Worm (Caenorhabditis elegans) whole organism, early embryonic: ENCODE data around the gene srx-42.

Experiments used
- B0310.2 ChIP-seq: sonication (generic microtip); optimal IDR thresholded peaks from 2 replicates; lab custom pipeline; 2016; ENCODE audit warnings: mild to moderate bottlenecking, missing genetic modification characterization, missing compliant biosample characterization
- F13C5.2 ChIP-seq: sonication (generic microtip); optimal IDR thresholded peaks from 2 replicates; lab custom pipeline; 2017; ENCODE audit warnings: mild to moderate bottlenecking, missing genetic modification characterization, inconsistent platforms, missing compliant biosample characterization
- aly-1 ChIP-seq: sonication (generic microtip); optimal IDR thresholded peaks from 2 replicates; lab custom pipeline; 2016; ENCODE audit warnings: missing genetic modification characterization, missing compliant biosample characterization
- ama-1 ChIP-seq: fragments of 150-350 bp; optimal IDR thresholded peaks from 2 replicates; lab custom pipeline; 2014
- ceh-13 ChIP-seq: fragments of 200-800 bp; sonication (Bioruptor generic); optimal IDR thresholded peaks from 2 replicates; lab custom pipeline; 2018; ENCODE audit warnings: mild to moderate bottlenecking, missing genetic modification characterization, missing compliant biosample characterization
- ceh-36 ChIP-seq: sonication (generic microtip); optimal IDR thresholded peaks from 2 replicates; lab custom pipeline; 2016; ENCODE audit warnings: missing genetic modification characterization, inconsistent platforms, missing compliant biosample characterization
- ets-7 ChIP-seq: sonication (generic microtip); optimal IDR thresholded peaks from 2 replicates; lab custom pipeline; 2016; ENCODE audit warnings: missing genotype, missing genetic modification characterization, missing compliant biosample characterization
- flt-1 ChIP-seq: fragments of 200-800 bp; sonication (Bioruptor generic); IDR thresholded peaks from 2 replicates; pipeline ENCODE4 v1.3.6; 2022; ENCODE audit warnings: missing genetic modification characterization, missing compliant biosample characterization
- hmbx-1 ChIP-seq: sonication (generic microtip); optimal IDR thresholded peaks from 2 replicates; lab custom pipeline; 2016; ENCODE audit warnings: mild to moderate bottlenecking, missing genetic modification characterization, missing compliant biosample characterization
- hmg-4 ChIP-seq: fragments of 200-800 bp; sonication (Bioruptor generic); optimal IDR thresholded peaks from 2 replicates; lab custom pipeline; 2018; ENCODE audit warnings: mild to moderate bottlenecking, missing genetic modification characterization, missing compliant biosample characterization
- hnd-1 ChIP-seq: sonication (generic microtip); optimal IDR thresholded peaks from 2 replicates; lab custom pipeline; 2016; ENCODE audit warnings: missing genetic modification characterization, missing compliant biosample characterization
- pes-1 ChIP-seq: fragments of 200-800 bp; sonication (Bioruptor generic); IDR thresholded peaks from 2 replicates; pipeline ENCODE4 v1.3.6; 2022; ENCODE audit warnings: missing genetic modification reagents, missing genetic modification characterization, missing compliant biosample characterization
- scrt-1 ChIP-seq: fragments of 200-800 bp; sonication (Bioruptor generic); IDR thresholded peaks from 2 replicates; pipeline ENCODE4 v1.3.6; 2022; ENCODE audit warnings: missing genetic modification characterization, missing compliant biosample characterization
- sea-1 ChIP-seq: fragments of 200-800 bp; sonication (Bioruptor generic); conservative IDR thresholded peaks from 2 replicates; pipeline ENCODE4 v1.3.6; 2022; ENCODE audit warnings: missing genetic modification characterization, missing compliant biosample characterization
- tbx-11 ChIP-seq: fragments of 200-800 bp; sonication (Bioruptor generic); IDR thresholded peaks from 2 replicates; pipeline ENCODE4 v1.3.6; 2022; ENCODE audit warnings: missing genetic modification characterization, missing compliant biosample characterization
- tbx-37 ChIP-seq: fragments of 200-800 bp; sonication (Bioruptor generic); conservative IDR thresholded peaks from 2 replicates; pipeline ENCODE4 v1.3.6; 2022; ENCODE audit warnings: missing genetic modification reagents, missing genetic modification characterization, missing compliant biosample characterization
- tra-4 ChIP-seq: sonication (generic microtip); optimal IDR thresholded peaks from 2 replicates; lab custom pipeline; 2017; ENCODE audit warnings: missing genetic modification characterization, missing compliant biosample characterization

srx-42 gene

DNA sequence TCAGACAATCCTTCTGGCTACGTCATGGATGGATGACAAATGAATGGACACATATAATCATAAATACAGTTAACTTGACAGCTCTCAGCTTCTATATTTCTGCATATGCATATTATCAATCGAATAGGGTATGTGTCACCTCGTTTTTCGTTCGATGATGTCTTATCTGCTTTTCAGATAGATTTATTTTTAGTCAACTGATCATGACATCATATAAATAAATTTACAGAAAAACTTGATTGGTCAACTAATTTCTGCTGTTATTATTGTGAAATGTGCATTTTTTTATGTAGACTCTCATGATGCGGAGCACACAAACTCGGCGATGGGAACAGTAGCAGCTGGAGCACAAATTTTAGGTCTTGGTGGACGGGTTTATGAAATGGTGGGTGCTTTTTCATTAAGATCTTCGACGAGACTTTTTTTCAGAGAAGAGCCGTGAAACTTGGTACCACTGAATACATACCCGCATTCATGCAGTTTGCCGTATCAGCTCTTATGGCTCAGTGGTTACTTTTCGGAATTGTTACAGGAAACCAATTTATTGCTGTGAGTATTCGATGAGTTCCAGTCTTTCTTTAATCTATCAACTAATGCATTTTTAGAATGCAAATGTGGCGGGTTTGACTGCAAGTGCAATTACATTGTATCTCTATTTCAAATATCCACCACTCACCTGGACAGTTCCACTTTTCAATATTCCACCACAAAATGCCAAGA lies 34.7 kb downstream of the srx-42 start:
- TF ChIP-seq pes-1 (no peak), tra-4 (tag; lab: Kevin White, UChicago) (no peak), sea-1 (GFP tag; lab: Robert Waterston, UW) (no peak), ceh-13 (GFP tag; lab: Kevin White, UChicago) (no peak)

DNA sequence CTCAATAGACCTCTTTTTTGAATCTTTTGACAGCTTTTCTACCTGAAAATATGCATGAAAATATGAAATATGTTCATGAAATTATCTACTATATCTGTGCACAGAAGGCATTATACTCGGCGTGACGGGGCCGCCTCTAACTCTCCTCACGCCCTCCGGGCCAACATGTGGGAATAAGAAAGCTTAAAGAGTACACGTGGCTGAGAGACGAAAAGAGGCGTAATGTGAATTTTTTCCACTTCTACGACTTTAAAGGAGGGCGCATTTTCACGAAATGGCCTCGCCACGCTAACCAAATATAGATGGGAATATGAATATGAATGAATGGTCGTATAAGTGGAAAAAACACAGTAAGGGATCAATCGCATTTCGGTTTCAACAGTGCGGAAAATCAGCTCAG lies 36.9 kb downstream of the srx-42 start:
- TF ChIP-seq hnd-1 (tag; lab: Kevin White, UChicago): no peak
- TF ChIP-seq ama-1 (lab: Kevin White, UChicago): no peak
- no peak for TF ChIP-seq tbx-11
- TF ChIP-seq ceh-13 (GFP tag; lab: Kevin White, UChicago): no peak
- TF ChIP-seq sea-1 (GFP tag; lab: Robert Waterston, UW): no peak
- no peak for TF ChIP-seq flt-1 (GFP tag; lab: Robert Waterston, UW)
- no peak for TF ChIP-seq hmg-4 (GFP tag; lab: Kevin White, UChicago)
- TF ChIP-seq aly-1 (tag; lab: Kevin White, UChicago): no peak
- TF ChIP-seq ceh-36 (tag; lab: Kevin White, UChicago): no peak
- TF ChIP-seq hmbx-1 (tag; lab: Kevin White, UChicago): no peak
- no peak for TF ChIP-seq tbx-37 (GFP tag; lab: Robert Waterston, UW)
- no peak for TF ChIP-seq ets-7 (tag; lab: Kevin White, UChicago)
- TF ChIP-seq scrt-1: no peak
- no peak for TF ChIP-seq pes-1
- TF ChIP-seq F13C5.2: no peak
- TF ChIP-seq tra-4 (tag; lab: Kevin White, UChicago): no peak
- no peak for TF ChIP-seq B0310.2 (tag; lab: Kevin White, UChicago)

DNA sequence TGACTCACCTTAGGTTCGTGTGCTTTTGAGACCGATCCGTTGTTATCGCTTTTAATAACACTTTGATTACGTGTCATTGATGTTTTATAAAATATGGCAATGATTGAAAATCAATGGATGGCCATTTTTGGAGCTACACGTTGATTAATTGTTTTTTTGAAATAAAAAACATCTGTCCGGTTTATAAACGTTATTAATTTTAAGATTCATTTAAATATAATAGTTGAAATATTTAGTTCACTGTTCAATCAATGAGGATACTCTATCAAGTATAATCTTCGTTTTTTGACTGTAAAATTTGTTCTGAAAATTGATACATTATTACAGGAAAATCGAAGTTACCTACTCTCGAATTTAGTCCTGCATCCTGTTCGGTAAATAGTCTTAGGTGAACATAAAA lies 37.4 kb downstream of the srx-42 start, which contains the start of gene R10D12.10:
R10D12.10 (minus strand) TSS at position 101 of the 400 bp plus-strand sequence.
- no peak for TF ChIP-seq aly-1 (tag; lab: Kevin White, UChicago)
- no peak for TF ChIP-seq hnd-1 (tag; lab: Kevin White, UChicago)
- no peak for TF ChIP-seq ets-7 (tag; lab: Kevin White, UChicago)
- no peak for TF ChIP-seq B0310.2 (tag; lab: Kevin White, UChicago)
- TF ChIP-seq hmg-4 (GFP tag; lab: Kevin White, UChicago): no peak
- TF ChIP-seq tra-4 (tag; lab: Kevin White, UChicago): no peak
- TF ChIP-seq hmbx-1 (tag; lab: Kevin White, UChicago): no peak
- TF ChIP-seq tbx-37 (GFP tag; lab: Robert Waterston, UW): no peak
- no peak for TF ChIP-seq ceh-13 (GFP tag; lab: Kevin White, UChicago)
- no peak for TF ChIP-seq F13C5.2
- TF ChIP-seq ama-1 (lab: Kevin White, UChicago): no peak
- no peak for TF ChIP-seq sea-1 (GFP tag; lab: Robert Waterston, UW)
- TF ChIP-seq ceh-36 (tag; lab: Kevin White, UChicago): no peak
- no peak for TF ChIP-seq scrt-1
- no peak for TF ChIP-seq tbx-11
- no peak for TF ChIP-seq pes-1
- TF ChIP-seq flt-1 (GFP tag; lab: Robert Waterston, UW): no peak

DNA sequence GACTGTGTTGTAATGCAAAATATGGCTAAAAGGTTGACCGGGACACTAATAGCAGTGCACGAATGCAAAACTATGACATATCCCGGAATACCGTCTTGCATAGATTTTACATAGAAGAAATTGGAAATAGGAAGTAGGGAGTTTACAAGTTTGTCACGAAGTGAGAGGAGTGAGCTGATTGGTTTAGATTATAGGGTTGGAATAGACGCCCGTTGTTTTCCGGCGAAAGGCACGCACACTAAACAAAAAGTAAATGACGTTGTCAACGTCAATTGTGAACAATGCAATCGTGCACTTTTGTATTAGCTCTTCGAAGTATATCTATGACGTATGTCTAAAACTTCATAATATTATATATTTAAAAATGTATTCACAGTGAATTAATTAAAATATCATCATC lies 40.1 kb downstream of the srx-42 start, which contains the start of gene srh-24:
srh-24 (minus strand) TSS at position 101 of the 400 bp plus-strand sequence.
- TF ChIP-seq hmg-4 (GFP tag; lab: Kevin White, UChicago) (no peak), hmbx-1 (tag; lab: Kevin White, UChicago) (no peak), ets-7 (tag; lab: Kevin White, UChicago) (no peak), B0310.2 (tag; lab: Kevin White, UChicago) (no peak), F13C5.2 (no peak)

DNA sequence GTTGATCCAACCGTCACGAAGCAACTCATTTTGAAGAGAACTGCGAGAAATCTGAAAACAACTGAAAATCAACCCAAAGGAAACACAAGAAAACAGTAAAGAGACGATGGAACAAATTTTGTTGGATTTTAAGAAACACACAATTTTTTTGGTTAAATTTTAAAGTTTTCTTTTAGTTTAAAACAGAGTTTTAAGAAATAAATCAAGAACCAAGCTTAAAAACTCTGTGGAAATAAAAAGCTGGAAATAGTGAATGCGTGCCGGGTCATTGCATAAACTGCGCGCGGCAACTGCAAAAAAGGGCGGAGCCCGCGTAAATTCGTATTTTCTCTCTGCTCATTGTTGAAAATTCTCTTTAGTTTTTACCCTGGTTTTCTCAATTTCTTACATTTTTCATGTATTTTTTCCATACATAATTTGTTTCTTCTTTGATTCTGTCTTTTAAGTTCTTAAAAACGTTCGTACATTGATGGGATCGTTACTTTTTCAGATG lies 41.1 kb downstream of the srx-42 start, which contains the start of the genes algn-13 and R10D12.13:
algn-13 (minus strand) TSS at position 51 of the 493 bp plus-strand sequence.
R10D12.13 (plus strand) TSS at position 491 of the 493 bp plus-strand sequence.
- TF ChIP-seq hmbx-1 (tag; lab: Kevin White, UChicago) (peak; percentile 47), hnd-1 (tag; lab: Kevin White, UChicago) (peak; percentile 62), pes-1 (peak; percentile 89), tbx-11 (peak; percentile 80; the same call in 1 of the 2 replicates), ceh-13 (GFP tag; lab: Kevin White, UChicago) (peak; percentile 50), flt-1 (GFP tag; lab: Robert Waterston, UW) (peak; percentile 73), tbx-37 (GFP tag; lab: Robert Waterston, UW) (peak; percentile 73; the same call in 1 of the 2 replicates), B0310.2 (tag; lab: Kevin White, UChicago) (peak; percentile 48), ceh-36 (tag; lab: Kevin White, UChicago) (peak; percentile 60), aly-1 (tag; lab: Kevin White, UChicago) (peak; percentile 57), sea-1 (GFP tag; lab: Robert Waterston, UW) (peak; percentile 83), F13C5.2 (peak; percentile 85), hmg-4 (GFP tag; lab: Kevin White, UChicago) (peak; percentile 77), ets-7 (tag; lab: Kevin White, UChicago) (peak; percentile 69), scrt-1 (peak; percentile 77), ama-1 (lab: Kevin White, UChicago) (no peak), tra-4 (tag; lab: Kevin White, UChicago) (peak; percentile 42)

DNA sequence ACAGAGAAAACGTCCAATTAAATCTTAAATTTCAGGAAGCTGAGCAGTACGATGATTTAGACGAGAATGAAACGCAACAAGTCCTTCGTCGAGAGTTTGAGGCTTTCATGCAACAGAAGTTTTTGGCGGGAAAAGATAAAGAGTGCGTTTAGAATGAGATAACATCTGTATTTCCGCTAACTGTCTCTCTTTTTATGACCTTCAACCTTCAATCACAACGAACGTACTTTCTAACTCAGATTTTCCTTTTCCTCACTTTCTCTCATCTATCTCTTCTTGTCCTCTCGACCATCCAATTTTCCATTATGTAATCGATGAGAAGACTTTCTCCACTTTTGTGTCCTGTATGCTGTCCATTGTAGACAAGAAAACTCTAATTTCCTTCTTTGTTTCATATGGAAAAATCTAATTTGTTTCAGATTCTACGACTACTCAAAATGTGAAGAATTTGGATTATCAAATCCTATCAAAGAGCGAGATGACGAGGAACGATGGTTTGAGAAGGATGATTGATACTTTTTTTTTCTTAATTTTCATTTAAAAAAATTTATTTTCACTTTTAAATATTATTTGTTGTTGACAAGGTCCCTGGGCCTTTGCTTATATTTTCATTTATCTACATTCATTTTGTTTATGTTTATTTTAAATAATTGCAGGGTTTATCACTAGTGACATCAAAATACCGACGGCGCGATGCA lies 42.6 kb downstream of the srx-42 start, which contains the start of gene sao-1:
sao-1 (plus strand) TSS at position 648 of the 698 bp plus-strand sequence.
- no peak for TF ChIP-seq pes-1
- TF ChIP-seq hmg-4 (GFP tag; lab: Kevin White, UChicago): no peak
- no peak for TF ChIP-seq aly-1 (tag; lab: Kevin White, UChicago)
- TF ChIP-seq F13C5.2: no peak
- no peak for TF ChIP-seq ama-1 (lab: Kevin White, UChicago)
- no peak for TF ChIP-seq hmbx-1 (tag; lab: Kevin White, UChicago)
- TF ChIP-seq flt-1 (GFP tag; lab: Robert Waterston, UW): no peak
- no peak for TF ChIP-seq scrt-1
- TF ChIP-seq ceh-13 (GFP tag; lab: Kevin White, UChicago): no peak
- TF ChIP-seq ceh-36 (tag; lab: Kevin White, UChicago): no peak
- no peak for TF ChIP-seq hnd-1 (tag; lab: Kevin White, UChicago)
- no peak for TF ChIP-seq tra-4 (tag; lab: Kevin White, UChicago)
- TF ChIP-seq tbx-37 (GFP tag; lab: Robert Waterston, UW): no peak
- no peak for TF ChIP-seq sea-1 (GFP tag; lab: Robert Waterston, UW)
- TF ChIP-seq B0310.2 (tag; lab: Kevin White, UChicago): no peak
- no peak for TF ChIP-seq tbx-11
- TF ChIP-seq ets-7 (tag; lab: Kevin White, UChicago): no peak
